Fruit fly (Drosophila melanogaster): ENCODE results near the gene CG42521.

Gene CG42521

DNA sequence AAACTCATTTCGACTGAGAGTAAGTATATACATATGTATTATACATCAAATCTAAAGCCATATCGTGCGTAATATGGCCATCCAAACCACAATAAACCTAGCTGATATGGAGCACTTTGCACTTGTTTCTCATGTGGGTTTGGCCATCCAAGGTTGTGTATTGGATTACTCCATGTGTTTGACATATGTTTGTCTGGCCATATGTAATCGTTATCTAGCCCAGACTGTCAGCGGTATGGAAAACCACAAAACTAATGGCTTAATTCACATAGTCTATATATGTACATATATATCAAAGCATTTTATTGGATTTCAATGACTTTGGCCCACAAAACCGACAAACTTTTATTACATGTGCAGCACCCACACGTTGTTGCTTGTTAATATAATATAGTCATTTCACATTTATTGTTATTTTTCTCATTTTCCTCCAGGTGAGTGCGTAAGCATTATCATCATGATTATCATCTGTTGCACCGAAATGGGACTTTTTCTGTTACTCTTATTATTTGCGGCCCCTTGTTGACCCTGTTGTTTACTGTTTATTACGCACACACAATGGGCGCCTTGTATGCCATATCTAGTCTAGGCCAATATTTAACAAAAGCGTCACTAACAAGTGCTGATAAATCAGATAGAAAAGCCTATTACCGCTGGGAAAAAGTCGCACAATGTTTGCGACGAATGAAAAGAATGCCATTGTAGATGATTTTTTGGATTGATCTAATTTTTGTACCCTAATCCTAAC is 33.2 kb upstream of the CG42521 start:
- no peak for TF ChIP-seq CTCF (optimal IDR thresholded peaks at IDR 0.05)
- TF ChIP-seq CG8478 (optimal IDR thresholded peaks at IDR 0.05): no peak

DNA sequence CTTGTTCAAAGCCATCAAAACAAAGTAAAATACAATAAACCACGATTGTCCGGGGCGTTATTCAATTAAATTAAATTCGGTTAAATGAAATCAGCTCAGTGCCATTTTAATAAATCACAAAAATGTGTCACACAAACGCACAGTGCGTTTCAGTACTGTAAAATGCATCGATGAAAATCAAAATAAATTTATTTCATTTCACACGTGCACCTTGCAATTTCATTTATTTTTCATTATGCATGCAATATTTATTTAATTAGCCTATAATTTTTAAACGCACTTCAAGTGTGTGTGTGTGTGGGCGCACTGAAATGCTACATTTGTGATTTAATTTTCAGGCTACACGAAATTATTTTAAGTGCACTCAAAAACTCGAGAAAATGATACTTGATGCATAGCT is 31.1 kb upstream of the CG42521 start:
- TF ChIP-seq CG8478 (optimal IDR thresholded peaks at IDR 0.05): no peak
- TF ChIP-seq CTCF (optimal IDR thresholded peaks at IDR 0.05): no peak

DNA sequence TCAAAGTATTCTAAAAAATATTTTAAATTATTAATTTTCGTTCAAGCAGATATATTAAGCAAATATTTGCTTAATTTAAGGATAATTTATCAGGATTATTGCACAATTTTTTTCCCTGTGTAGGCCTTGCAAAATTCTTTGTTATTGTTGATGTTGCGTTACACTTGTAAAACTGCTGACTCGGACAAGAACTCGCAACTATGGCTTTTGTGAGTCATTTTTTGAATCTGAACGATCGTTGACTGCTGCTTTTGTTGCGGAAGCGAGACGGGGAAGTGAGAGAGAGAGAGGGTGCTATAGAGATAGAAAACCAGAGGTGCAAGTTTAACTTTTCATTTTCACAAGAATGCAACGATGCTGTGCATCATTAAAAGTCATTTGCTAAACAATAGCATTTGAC is 29.1 kb upstream of the CG42521 start:
- TF ChIP-seq CG8478 (optimal IDR thresholded peaks at IDR 0.05): no peak
- no peak for TF ChIP-seq CTCF (optimal IDR thresholded peaks at IDR 0.05)

DNA sequence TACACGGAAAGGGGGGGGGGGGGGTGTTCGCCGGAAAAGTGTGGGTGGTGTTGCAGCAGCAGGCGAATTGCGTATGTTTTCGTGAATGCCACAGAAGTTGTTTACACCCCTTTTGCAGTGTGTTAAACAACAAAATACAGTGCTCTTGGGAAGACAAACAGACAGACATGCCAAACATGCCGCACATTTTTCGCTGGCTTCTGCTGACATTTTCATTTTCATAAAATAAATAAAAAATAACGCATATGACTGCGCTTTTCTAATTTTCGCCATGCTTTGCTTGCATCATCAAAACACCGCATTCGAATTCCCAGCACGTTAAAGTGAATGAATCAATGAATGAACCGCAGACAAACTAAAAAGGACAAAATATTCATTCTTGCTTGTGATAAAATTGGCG is 27.9 kb upstream of the CG42521 start:
- no peak for TF ChIP-seq CG8478 (optimal IDR thresholded peaks at IDR 0.05)
- no peak for TF ChIP-seq CTCF (optimal IDR thresholded peaks at IDR 0.05)

DNA sequence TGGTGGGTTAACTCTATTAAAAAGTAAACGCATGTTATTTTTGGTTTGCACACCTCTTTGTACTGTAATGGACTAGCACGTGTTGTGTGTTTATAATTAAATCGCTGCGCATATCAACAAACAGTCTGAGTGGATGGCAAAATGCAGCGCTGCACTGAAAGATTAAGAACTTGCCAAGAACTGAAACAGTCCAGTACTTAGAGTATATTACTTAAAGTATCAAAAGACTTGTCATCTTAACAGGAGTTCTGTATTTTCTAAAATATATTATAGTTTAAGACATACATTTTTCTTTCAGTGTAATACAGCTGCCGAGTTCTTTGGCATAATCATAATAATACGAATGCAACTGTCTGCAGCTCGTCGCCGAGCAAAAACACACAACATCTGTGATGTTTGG is 25.1 kb upstream of the CG42521 start:
- TF ChIP-seq CG8478 (optimal IDR thresholded peaks at IDR 0.05) (no peak), CTCF (optimal IDR thresholded peaks at IDR 0.05) (no peak)

DNA sequence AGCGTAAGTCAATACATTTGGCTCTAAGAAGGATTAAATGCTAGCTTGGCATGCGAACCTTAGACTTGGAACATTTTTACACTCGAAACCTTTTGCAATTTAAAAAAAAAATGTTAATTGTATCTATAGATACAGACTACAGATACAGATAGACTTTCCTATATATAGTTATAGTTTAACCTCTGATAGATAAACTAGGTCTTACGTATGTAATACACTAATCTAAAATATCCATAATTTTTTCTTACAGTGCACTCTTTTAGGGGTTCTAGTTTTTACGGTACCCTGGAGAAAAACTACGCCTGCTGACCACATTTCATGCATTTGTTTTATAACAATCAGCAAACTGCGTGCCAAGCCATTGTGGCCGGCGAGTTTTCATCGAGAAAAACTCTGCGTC is 23.8 kb upstream of the CG42521 start:
- TF ChIP-seq CTCF (optimal IDR thresholded peaks at IDR 0.05) (no peak), CG8478 (optimal IDR thresholded peaks at IDR 0.05) (no peak)

DNA sequence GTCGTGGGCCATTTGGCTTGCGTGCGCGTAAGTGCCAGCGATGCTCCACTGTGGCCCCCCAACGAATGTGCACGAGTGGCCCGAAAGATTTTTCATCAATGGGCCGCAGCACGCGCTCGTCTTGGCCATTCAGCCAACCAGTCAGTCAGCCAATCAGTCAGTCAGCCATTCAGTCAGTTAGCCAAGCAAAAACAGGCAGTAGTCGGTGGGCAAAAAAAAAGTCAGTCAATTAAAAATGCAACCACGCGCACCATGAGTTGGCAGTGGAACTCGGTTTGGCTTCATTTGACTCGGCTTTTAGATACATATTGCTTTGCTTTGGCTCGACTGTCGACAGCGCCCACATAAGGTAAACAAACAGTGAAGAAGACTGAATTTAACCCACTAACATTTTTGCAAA is 22.6 kb upstream of the CG42521 start:
- TF ChIP-seq CG8478 (optimal IDR thresholded peaks at IDR 0.05): no peak
- TF ChIP-seq CTCF (optimal IDR thresholded peaks at IDR 0.05): no peak

DNA sequence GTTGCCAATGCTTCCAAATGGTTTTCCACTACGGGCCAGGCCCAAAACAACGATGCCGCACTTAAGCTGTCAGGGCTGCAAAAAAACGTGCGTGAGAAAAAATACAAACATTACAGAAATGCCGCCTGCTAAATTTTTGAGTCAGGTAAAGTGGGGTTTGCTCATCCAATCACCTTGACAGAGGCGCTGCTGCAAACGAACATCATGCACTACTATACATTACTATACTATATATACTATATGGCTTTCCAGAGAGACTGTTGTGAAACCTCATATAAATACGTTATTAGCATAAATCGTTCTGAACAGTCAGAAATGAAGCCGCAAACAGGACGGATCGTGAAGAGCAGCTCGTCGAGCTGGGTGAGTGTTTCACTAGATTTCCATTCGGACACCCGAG is 19.9 kb upstream of the CG42521 start, which contains the start of gene CG14153:
CG14153 (plus strand) TSS at position 301 of the 400 bp plus-strand sequence.
- no peak for TF ChIP-seq CTCF (optimal IDR thresholded peaks at IDR 0.05)
- TF ChIP-seq CG8478 (optimal IDR thresholded peaks at IDR 0.05): no peak

DNA sequence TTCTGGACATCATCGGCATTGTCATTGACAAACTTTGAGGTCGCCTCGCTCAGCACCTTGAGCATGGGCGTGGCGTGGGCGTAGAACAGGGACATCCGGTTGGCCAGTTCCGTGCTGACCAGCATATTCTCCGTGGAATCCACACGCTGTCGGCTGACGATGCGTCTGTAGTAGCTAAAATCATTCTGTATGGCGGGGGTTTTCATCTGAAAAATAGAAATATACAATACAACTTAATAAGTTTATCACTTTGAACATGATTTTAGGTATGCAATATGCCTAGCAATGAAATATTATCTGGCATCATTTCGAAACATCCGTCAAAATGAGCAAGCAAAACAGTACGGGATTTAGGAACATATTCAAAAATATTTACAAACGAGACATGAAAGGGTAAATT is 18.2 kb upstream of the CG42521 start, which contains the start of gene CG14154:
CG14154 (plus strand) TSS at position 301 of the 400 bp plus-strand sequence.
- no peak for TF ChIP-seq CG8478 (optimal IDR thresholded peaks at IDR 0.05)
- no peak for TF ChIP-seq CTCF (optimal IDR thresholded peaks at IDR 0.05)

DNA sequence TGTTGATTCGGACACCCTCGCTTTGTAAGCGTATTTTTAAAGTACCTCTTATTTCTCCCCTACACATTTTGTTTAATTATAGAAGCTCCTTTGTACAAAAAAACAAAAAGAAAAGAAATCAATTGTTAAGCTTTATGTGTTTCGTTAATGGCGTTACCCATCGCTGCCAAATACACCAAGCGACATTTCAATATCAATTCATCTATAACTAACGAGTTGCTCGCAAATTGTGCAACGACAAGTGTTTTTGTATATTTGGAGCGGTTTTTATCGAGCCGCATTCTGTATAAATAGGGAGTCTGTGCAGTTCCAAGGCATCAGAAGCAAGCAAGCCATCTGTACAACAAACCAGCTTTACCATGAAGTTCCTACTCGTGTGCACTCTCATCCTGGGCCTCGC is 16.1 kb upstream of the CG42521 start, which contains the start of gene CG18628:
CG18628 (plus strand) TSS at position 301 of the 400 bp plus-strand sequence.
- TF ChIP-seq CTCF (optimal IDR thresholded peaks at IDR 0.05): no peak
- no peak for TF ChIP-seq CG8478 (optimal IDR thresholded peaks at IDR 0.05)

DNA sequence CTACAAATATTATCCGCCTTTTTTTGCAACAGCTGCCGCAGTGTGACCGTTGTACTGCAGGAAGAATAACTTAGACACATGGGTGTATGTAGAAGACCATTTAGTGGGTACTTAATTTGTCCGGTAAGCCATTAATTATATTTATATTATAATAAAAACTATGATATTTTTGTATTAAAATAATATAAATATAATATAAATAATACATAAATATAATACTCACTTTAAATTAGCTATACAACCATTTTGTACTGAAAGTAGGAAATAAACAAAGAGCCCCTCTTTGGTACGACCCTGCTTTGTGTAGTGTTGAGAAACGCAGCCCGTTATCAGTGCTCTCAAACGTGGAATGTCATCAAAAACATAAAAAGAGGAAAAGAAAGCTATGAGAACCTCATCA is 14.4 kb upstream of the CG42521 start, which contains the start of gene Cnep1r2:
Cnep1r2 (plus strand) TSS at position 328 of the 400 bp plus-strand sequence.
- TF ChIP-seq CTCF (optimal IDR thresholded peaks at IDR 0.05): no peak
- no peak for TF ChIP-seq CG8478 (optimal IDR thresholded peaks at IDR 0.05)

DNA sequence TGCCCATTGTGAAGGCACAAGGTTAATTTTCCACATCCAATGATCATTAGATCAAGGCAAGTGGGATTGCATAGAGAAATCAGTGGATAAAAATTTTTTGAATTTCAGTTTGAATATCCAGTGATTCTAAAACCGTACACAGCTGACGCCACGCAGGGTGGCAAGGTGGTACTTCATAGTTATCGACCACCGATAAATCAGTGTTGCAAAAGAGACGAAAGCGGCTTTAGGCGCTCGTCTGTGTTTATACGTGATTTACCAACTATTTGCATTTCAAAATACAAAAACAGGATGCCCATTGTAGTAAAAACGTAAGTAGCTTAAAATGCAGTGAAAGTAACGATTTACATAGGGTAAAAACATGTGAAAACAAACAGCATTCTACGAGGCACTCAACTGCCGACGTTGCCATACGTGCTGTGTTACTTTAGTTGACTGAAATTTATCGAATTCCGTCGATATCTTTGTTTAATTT is 7.5 kb upstream of the CG42521 start, which contains the start of the genes CG42535, CG34001 and hay:
CG42535 (minus strand) TSS at position 51 of the 475 bp plus-strand sequence.
CG34001 (plus strand) TSS at position 195 of the 475 bp plus-strand sequence.
hay (plus strand) TSS at position 195 of the 475 bp plus-strand sequence.
- peak; percentile 24 to 36 for TF ChIP-seq CTCF (optimal IDR thresholded peaks at IDR 0.05)
- no peak for TF ChIP-seq CG8478 (optimal IDR thresholded peaks at IDR 0.05)

DNA sequence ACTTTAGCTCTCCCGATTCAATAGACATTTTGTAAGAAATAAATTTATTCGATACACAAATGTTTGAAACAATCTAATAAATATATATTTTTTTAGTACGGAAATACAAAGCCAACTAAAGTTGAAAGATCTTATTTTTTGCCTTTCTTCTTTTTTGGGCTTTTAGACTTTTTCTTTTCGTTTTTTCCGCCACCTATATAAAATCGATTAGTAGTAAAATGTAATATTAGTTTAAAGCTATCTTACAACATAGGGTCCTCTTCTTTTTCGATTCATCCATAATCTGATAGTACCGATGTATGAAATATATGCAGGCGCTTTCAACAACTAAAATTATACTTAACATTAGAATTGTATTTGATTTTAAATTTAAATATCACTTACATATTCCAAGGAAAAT is 6.6 kb upstream of the CG42521 start, which contains the start of gene CG42536:
CG42536 (minus strand) TSS at position 101 of the 400 bp plus-strand sequence.
- no peak for TF ChIP-seq CG8478 (optimal IDR thresholded peaks at IDR 0.05)
- no peak for TF ChIP-seq CTCF (optimal IDR thresholded peaks at IDR 0.05)

DNA sequence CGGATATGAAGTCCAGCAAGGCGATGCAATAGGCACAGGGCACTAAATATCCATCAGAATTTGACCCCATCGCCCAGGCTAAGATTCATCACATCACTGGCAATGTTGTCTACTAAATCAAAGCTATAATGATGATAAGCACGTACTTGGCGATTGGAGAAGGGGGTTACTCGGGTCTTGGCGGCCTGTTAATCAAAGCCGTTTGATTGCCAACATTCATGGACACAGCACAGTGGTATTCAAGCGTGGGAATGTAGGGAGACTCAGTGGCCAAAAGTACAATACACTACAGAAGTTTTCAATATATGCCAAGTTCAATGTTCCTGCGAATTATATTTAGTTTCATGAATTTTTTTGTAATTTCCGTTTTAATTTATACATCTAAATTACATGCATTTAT is 5.0 kb upstream of the CG42521 start, which contains the start of gene CG14151:
CG14151 (minus strand) TSS at position 101 of the 400 bp plus-strand sequence.
- TF ChIP-seq CG8478 (optimal IDR thresholded peaks at IDR 0.05) (no peak), CTCF (optimal IDR thresholded peaks at IDR 0.05) (no peak)

DNA sequence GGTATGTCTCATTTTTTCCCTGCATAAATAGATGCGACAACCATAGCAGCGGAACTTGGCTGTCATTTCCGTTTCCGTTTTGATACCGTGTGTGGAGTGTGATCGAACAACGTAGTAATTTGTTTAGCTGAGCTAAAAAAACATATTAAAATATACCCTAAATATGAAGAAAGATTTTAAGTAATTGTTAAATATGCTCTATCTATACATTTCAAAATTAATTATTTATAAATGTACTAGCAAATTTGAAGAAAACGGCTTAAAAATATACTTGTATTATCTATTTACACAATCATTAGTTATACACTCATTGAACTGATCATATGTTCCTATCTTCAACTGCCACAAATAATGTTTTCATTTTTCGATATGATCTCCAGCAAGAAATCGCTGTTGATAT is 2.8 kb upstream of the CG42521 start, which contains the start of gene CG34238:
CG34238 (plus strand) TSS at position 301 of the 400 bp plus-strand sequence.
- TF ChIP-seq CTCF (optimal IDR thresholded peaks at IDR 0.05): no peak
- no peak for TF ChIP-seq CG8478 (optimal IDR thresholded peaks at IDR 0.05)

DNA sequence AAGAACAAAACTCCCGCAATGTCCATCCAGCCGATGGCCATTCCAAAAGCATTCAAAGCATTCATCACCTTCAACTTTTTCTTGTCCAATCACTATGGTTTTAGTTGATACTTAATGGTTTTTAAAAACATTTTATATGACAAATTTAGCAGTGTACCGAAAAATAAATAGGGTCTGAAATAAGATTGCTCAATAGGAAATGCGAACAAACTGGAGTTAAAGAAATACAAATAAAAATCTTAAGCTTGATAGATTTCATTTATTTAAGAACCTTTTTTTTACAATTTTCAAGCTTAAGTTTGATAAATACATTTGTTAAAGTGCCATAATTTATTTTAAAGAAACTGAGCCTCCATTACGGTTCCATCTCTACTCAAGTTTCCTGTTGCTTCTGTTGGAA is 2.1 kb upstream of the CG42521 start, which contains the start of gene CG43127:
CG43127 (minus strand) TSS at position 101 of the 400 bp plus-strand sequence.
- TF ChIP-seq CG8478 (optimal IDR thresholded peaks at IDR 0.05) (no peak), CTCF (optimal IDR thresholded peaks at IDR 0.05) (no peak)
